Worm (Caenorhabditis elegans): ENCODE data around the gene srh-140.

- TF ChIP-seq rcor-1 (GFP tag; IDR thresholded peaks at IDR 0.05): no peak
- no peak for TF ChIP-seq ets-4 (GFP tag; optimal IDR thresholded peaks at IDR 0.05)
- no peak for TF ChIP-seq dpl-1 (GFP tag; optimal IDR thresholded peaks at IDR 0.05)
- TF ChIP-seq aptf-3 (GFP tag; IDR thresholded peaks at IDR 0.05): no peak
Observed at ce11 chrV:15698099-15698498, 23.9 kb upstream of the srh-140 start, which contains the start of gene srx-29.
